Fruit fly (Drosophila melanogaster) Kc167 (cell line): ENCODE results near the gene CG10019.

Source experiments
- Myc ChIP-seq: fragments of >200 bp; optimal IDR thresholded peaks from 2 replicates; lab custom pipeline; 2017; ENCODE audit warnings: missing external identifiers
- Sin3A ChIP-seq: fragments of >200 bp; optimal IDR thresholded peaks from 2 replicates; lab custom pipeline; 2018; ENCODE audit warnings: missing external identifiers
- h ChIP-seq: fragments of >200 bp; optimal IDR thresholded peaks from 3 replicates; lab custom pipeline; 2018; ENCODE audit warnings: missing external identifiers
- insv ChIP-seq: fragments of >200 bp; optimal IDR thresholded peaks from 3 replicates; lab custom pipeline; 2018; ENCODE audit warnings: missing external identifiers
- psq ChIP-seq: fragments of >200 bp; optimal IDR thresholded peaks from 2 replicates; lab custom pipeline; 2017; ENCODE audit warnings: missing external identifiers
- ttk ChIP-seq: sonication (Bioruptor generic); optimal IDR thresholded peaks from 2 replicates; lab custom pipeline; 2017; ENCODE audit warnings: missing external identifiers

Gene CG10019

dm6 chr2L:3769718-3770461, 39.6 kb downstream of the CG10019 start:
- TF ChIP-seq h (lab: Kevin White, UChicago) (no peak), ttk (no peak), insv (lab: Kevin White, UChicago) (no peak)

DNA sequence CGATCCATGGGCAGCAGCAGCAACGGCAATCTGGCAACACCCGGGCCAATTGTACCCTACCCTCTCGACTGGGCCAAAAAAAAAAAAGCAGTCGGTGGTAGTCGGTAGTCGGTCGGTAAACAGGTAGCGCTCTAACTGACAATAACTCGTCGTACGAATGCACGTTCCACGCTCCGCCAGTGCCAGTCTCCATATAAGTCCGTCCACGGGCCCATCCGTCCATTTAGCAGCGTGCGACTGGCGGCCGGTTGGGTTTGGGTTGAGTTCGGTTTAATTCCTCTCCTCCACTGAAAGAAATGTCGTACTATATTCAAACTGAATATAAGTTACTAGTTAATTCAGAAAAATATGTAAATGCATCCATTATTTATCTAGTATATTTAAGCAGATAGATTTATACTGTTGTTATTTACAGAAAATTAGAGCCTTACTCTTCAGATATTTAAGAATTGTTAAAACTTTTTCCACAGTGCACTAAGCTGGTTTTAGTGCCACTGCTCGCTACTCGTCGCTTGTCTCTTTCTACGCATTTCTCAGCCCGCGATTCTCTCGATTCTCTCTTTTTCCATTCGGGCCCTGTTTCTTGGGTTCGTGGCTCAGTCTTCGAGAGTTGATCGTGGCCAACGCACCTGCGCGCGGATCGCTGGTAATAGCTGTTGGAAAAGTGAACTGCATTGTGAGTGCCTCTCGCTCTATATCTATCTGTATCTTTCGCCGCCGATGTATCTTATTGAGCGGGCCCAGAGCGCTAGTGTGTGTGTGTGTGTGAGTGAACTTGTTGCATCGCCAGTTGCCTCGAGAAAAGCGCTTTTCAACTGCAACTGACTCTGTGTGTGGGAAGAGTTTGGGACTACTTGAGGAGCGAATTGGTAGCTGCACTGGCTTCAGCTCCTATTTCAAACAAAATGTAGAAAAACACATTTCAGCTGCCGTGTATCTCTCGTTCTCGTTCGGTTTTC, 41.1 kb downstream of the CG10019 start, which contains the start of gene bowl:
bowl (plus strand) TSS at position 592 of the 959 bp plus-strand sequence.
- no peak for TF ChIP-seq Myc (lab: Kevin White, UChicago)
- no peak for TF ChIP-seq ttk

dm6 chr2L:3772068-3772428, 41.8 kb downstream of the CG10019 start:
- TF ChIP-seq Sin3A (no peak), psq (no peak), ttk (no peak), insv (lab: Kevin White, UChicago) (no peak), Myc (lab: Kevin White, UChicago) (no peak), h (lab: Kevin White, UChicago) (no peak)

dm6 chr2L:3772599-3772936, 42.3 kb downstream of the CG10019 start:
- TF ChIP-seq psq: no peak
- no peak for TF ChIP-seq insv (lab: Kevin White, UChicago)
- no peak for TF ChIP-seq h (lab: Kevin White, UChicago)
- no peak for TF ChIP-seq Sin3A
- no peak for TF ChIP-seq ttk
- no peak for TF ChIP-seq Myc (lab: Kevin White, UChicago)

- TF ChIP-seq Sin3A (no peak), insv (lab: Kevin White, UChicago) (no peak), psq (no peak), h (lab: Kevin White, UChicago) (no peak), ttk (no peak), Myc (lab: Kevin White, UChicago) (no peak)
Measured at dm6 chr2L:3772937-3773623, 42.8 kb downstream of the CG10019 start.

- TF ChIP-seq Myc (lab: Kevin White, UChicago) (no peak), psq (no peak), h (lab: Kevin White, UChicago) (no peak), ttk (no peak), Sin3A (no peak), insv (lab: Kevin White, UChicago) (no peak)
Measured at dm6 chr2L:3773624-3773978, 43.3 kb downstream of the CG10019 start.

DNA sequence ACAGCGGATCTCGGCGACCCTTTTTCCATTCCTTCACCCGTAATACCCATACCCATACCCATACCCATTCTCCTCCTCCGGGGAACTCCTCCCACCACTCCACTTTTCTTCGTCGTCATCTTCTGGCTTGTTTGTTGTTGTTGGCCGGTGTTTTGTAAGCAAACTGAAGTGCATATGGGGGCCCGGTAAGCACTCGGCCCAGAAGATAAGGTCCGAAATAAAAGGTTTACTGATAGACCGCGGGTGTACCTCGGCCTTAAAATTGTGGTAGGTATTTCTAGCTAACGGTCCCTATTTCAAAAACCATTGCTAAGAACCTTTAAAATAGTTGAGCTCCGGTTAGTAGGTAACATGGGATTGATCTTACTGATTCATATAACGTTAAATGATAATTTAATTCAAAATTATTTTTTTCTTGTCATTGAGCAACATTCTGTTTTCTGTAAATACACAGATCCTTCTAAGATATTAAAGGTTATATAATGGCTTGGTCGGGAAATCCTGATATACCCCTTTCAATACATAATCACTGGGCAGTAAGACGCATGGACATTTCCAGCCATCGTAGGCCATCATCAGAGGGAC, 45.6 kb downstream of the CG10019 start:
- no peak for TF ChIP-seq insv (lab: Kevin White, UChicago)
- TF ChIP-seq h (lab: Kevin White, UChicago): no peak
- no peak for TF ChIP-seq Sin3A
- TF ChIP-seq psq: no peak
- no peak for TF ChIP-seq ttk
- no peak for TF ChIP-seq Myc (lab: Kevin White, UChicago)

DNA sequence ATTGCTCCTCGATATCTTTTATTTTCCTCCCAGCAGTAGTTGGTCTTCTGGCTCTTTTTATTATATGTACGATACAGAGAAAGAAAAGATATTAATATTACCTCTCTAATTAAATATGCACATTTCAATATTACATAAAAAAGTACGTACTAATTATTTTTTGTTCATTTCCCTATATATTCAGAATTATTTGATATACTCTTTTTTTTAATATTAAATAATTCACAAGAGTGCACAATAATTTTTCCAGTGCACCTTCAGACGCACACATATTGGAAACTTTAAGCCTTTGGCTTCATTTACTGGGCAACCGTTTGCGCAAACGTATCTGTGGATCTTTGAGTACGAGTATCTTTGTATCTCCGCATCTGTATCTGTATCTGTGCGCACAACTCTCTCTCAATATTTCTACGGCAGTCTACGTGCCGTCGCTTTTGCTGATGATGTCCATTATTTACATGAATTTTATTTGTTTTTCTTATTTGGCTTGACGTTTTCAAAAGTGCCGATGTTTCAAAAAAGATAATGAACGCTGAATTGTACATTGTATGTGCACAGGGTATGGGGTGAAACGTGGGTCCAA, 46.4 kb downstream of the CG10019 start:
- no peak for TF ChIP-seq psq
- no peak for TF ChIP-seq insv (lab: Kevin White, UChicago)
- TF ChIP-seq ttk: no peak
- no peak for TF ChIP-seq Sin3A
- TF ChIP-seq Myc (lab: Kevin White, UChicago): no peak
- no peak for TF ChIP-seq h (lab: Kevin White, UChicago)

DNA sequence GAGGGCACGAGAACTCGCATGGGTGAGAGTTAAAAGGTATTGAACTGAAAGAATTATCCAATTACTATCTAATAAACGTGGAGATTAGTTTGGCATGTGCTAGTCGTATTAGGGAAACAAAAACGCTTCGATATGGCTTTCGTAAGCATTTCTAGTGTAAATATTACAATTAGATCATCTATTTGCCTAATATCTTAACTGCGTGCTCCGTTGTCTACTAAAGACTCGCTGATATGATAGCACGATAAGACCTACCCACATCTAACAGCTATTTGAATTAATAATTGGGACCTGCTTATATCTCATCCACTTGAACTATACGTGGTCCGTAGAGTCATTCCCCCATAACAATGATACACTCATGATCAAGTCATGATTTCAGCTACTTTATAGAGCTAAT, 47.2 kb downstream of the CG10019 start:
- no peak for TF ChIP-seq insv (lab: Kevin White, UChicago)
- TF ChIP-seq psq: no peak
- TF ChIP-seq ttk: no peak
- no peak for TF ChIP-seq Myc (lab: Kevin White, UChicago)
- no peak for TF ChIP-seq h (lab: Kevin White, UChicago)
- TF ChIP-seq Sin3A: no peak

- no peak for TF ChIP-seq Sin3A
- no peak for TF ChIP-seq insv (lab: Kevin White, UChicago)
- TF ChIP-seq ttk: no peak
- no peak for TF ChIP-seq Myc (lab: Kevin White, UChicago)
- TF ChIP-seq h (lab: Kevin White, UChicago): no peak
- no peak for TF ChIP-seq psq
Measured at dm6 chr2L:3778157-3779060, 48.1 kb downstream of the CG10019 start.

- TF ChIP-seq h (lab: Kevin White, UChicago): no peak
- no peak for TF ChIP-seq insv (lab: Kevin White, UChicago)
- TF ChIP-seq Myc (lab: Kevin White, UChicago): no peak
- TF ChIP-seq psq: no peak
- no peak for TF ChIP-seq Sin3A
- no peak for TF ChIP-seq ttk
Measured at dm6 chr2L:3779143-3779788, 49.0 kb downstream of the CG10019 start.
